Worm (Caenorhabditis elegans) whole organism, L3 larva: Measurements from ENCODE around the gene Y51H7BR.4.
"Not testable (repeated sequence)": the region's sequence is repeated elsewhere in the genome, so short reads cannot be mapped to it uniquely, and the experiment has no call there.

Experiments
- R02D3.7 ChIP-seq: fragments of 150-350 bp; optimal IDR thresholded peaks from 2 replicates; lab custom pipeline; 2014; ENCODE audit warnings: missing biosample characterization, missing genetic modification characterization
- aly-2 ChIP-seq: fragments of 150-350 bp; optimal IDR thresholded peaks from 2 replicates; lab custom pipeline; 2014; ENCODE audit warnings: missing biosample characterization, missing genetic modification characterization
- ama-1 ChIP-seq: fragments of 150-350 bp; optimal IDR thresholded peaks from 2 replicates; lab custom pipeline; 2018
- ceh-16 ChIP-seq: sonication (generic microtip); optimal IDR thresholded peaks from 2 replicates; lab custom pipeline; 2017; ENCODE audit warnings: missing biosample characterization, missing genetic modification characterization
- ceh-28 ChIP-seq: fragments of 150-350 bp; optimal IDR thresholded peaks from 2 replicates; lab custom pipeline; 2014; ENCODE audit warnings: missing biosample characterization, missing genetic modification reagents, missing genetic modification characterization
- ceh-82 ChIP-seq: fragments of 150-350 bp; optimal IDR thresholded peaks from 2 replicates; lab custom pipeline; 2014; ENCODE audit warnings: missing biosample characterization, missing genetic modification characterization
- elt-1 ChIP-seq: fragments of 150-350 bp; optimal IDR thresholded peaks from 2 replicates; lab custom pipeline; 2014; ENCODE audit warnings: missing biosample characterization, missing genetic modification characterization
- elt-2 ChIP-seq: sonication (generic microtip); optimal IDR thresholded peaks from 2 replicates; lab custom pipeline; 2016; ENCODE audit warnings: missing genetic modification reagents, mild to moderate bottlenecking, missing genetic modification characterization, missing compliant biosample characterization
- eor-1 ChIP-seq, 2 experiments: fragments of 150-350 bp; optimal IDR thresholded peaks; 2 replicates each; lab custom pipeline; 2014 to 2018; ENCODE audit warnings: missing biosample characterization in 2 of 2, missing genetic modification characterization in 2 of 2
- fkh-10 ChIP-seq: sonication (generic microtip); optimal IDR thresholded peaks from 2 replicates; lab custom pipeline; 2017; ENCODE audit warnings: missing biosample characterization, missing genetic modification reagents, missing genetic modification characterization
- fos-1 ChIP-seq: fragments of 150-350 bp; optimal IDR thresholded peaks from 2 replicates; lab custom pipeline; 2014; ENCODE audit warnings: missing biosample characterization, missing genetic modification characterization
- hmg-11 ChIP-seq: sonication (generic microtip); optimal IDR thresholded peaks from 2 replicates; lab custom pipeline; 2016; ENCODE audit warnings: missing genetic modification characterization, missing compliant biosample characterization
- jun-1 ChIP-seq: fragments of 150-350 bp; optimal IDR thresholded peaks from 2 replicates; lab custom pipeline; 2014; ENCODE audit warnings: missing biosample characterization, missing genetic modification reagents, missing genetic modification characterization
- lin-15B ChIP-seq: fragments of 150-350 bp; optimal IDR thresholded peaks from 2 replicates; lab custom pipeline; 2014; ENCODE audit warnings: missing biosample characterization, missing genetic modification characterization
- mdl-1 ChIP-seq: fragments of 150-350 bp; optimal IDR thresholded peaks from 2 replicates; lab custom pipeline; 2014; ENCODE audit warnings: missing biosample characterization, missing genetic modification characterization
- mml-1 ChIP-seq: fragments of 150-350 bp; sonication (generic microtip); optimal IDR thresholded peaks from 3 replicates; lab custom pipeline; 2014; ENCODE audit warnings: missing biosample characterization, missing genetic modification characterization
- nhr-11 ChIP-seq: fragments of 150-350 bp; optimal IDR thresholded peaks from 2 replicates; lab custom pipeline; 2014; ENCODE audit warnings: missing biosample characterization, missing genetic modification characterization
- nhr-23 ChIP-seq: fragments of 150-350 bp; optimal IDR thresholded peaks from 2 replicates; lab custom pipeline; 2014; ENCODE audit warnings: missing biosample characterization, missing genetic modification reagents, missing genetic modification characterization
- nhr-237 ChIP-seq: fragments of 150-350 bp; optimal IDR thresholded peaks from 2 replicates; lab custom pipeline; 2014; ENCODE audit warnings: missing biosample characterization, missing genetic modification characterization
- nhr-28 ChIP-seq: fragments of 150-350 bp; optimal IDR thresholded peaks from 2 replicates; lab custom pipeline; 2014; ENCODE audit warnings: missing biosample characterization, missing genetic modification characterization
- nhr-67 ChIP-seq: fragments of 150-350 bp; optimal IDR thresholded peaks from 2 replicates; lab custom pipeline; 2014; ENCODE audit warnings: missing biosample characterization, missing genetic modification characterization
- pha-4 ChIP-seq: fragments of 150-350 bp; optimal IDR thresholded peaks from 2 replicates; lab custom pipeline; 2014; ENCODE audit warnings: missing biosample characterization, missing genetic modification reagents, missing genetic modification characterization
- pqm-1 ChIP-seq: fragments of 150-350 bp; optimal IDR thresholded peaks from 2 replicates; lab custom pipeline; 2017; ENCODE audit warnings: missing biosample characterization, missing genetic modification characterization, inconsistent platforms
- skn-1 ChIP-seq: fragments of 150-350 bp; optimal IDR thresholded peaks from 2 replicates; lab custom pipeline; 2014; ENCODE audit warnings: missing biosample characterization, missing genetic modification characterization
- snpc-4 ChIP-seq: fragments of 150-350 bp; optimal IDR thresholded peaks from 2 replicates; lab custom pipeline; 2014; ENCODE audit warnings: missing biosample characterization, missing genetic modification characterization
- unc-39 ChIP-seq: sonication (generic microtip); optimal IDR thresholded peaks from 4 replicates; lab custom pipeline; 2017; ENCODE audit warnings: missing biosample characterization, missing genetic modification characterization
- unc-62 ChIP-seq: fragments of 150-350 bp; sonication (generic microtip); optimal IDR thresholded peaks from 4 replicates; lab custom pipeline; 2014; ENCODE audit warnings: missing biosample characterization, missing genetic modification reagents, missing genetic modification characterization
- ztf-4 ChIP-seq: fragments of 150-350 bp; optimal IDR thresholded peaks from 2 replicates; lab custom pipeline; 2014; ENCODE audit warnings: missing biosample characterization, missing genetic modification characterization

Y51H7BR.4 gene

ce11 chrII:1537321-1537720, 8.2 kb downstream of the Y51H7BR.4 start, which contains the start of gene fbxb-42:
Gene fbxb-42, plus strand, starts transcription at chrII:1537621.
- TF ChIP-seq elt-2 (tag; lab: Kevin White, UChicago) (no peak), mml-1 (tag; lab: Kevin White, UChicago) (no peak), pqm-1 (tag; lab: Kevin White, UChicago) (no peak), ceh-16 (tag; lab: Kevin White, UChicago) (no peak), nhr-67 (tag; lab: Kevin White, UChicago) (no peak)

- TF ChIP-seq hmg-11 (tag; lab: Kevin White, UChicago): no peak
- TF ChIP-seq nhr-11 (tag; lab: Kevin White, UChicago): no peak
Measured at ce11 chrII:1538589-1538988, 9.4 kb downstream of the Y51H7BR.4 start, which contains the start of gene fbxb-44. Gene fbxb-44, plus strand, starts transcription at chrII:1538889.

- not testable (repeated sequence) for TF ChIP-seq lin-15B; skn-1 (tag; lab: Kevin White, UChicago); jun-1 (tag; lab: Kevin White, UChicago)
- TF ChIP-seq, all 47 proteins: peak for 0; not testable (repeated sequence) for 47
Measured at ce11 chrII:1540628-1541027, 11.5 kb downstream of the Y51H7BR.4 start, which contains the start of gene poml-4. Gene poml-4, plus strand, starts transcription at chrII:1540928.

ce11 chrII:1543182-1543581, 14.0 kb downstream of the Y51H7BR.4 start, which contains the start of gene K05F6.4:
Gene K05F6.4, plus strand, starts transcription at chrII:1543482.
- not testable (repeated sequence) for TF ChIP-seq ztf-4, pqm-1, pha-4 (tag; lab: Kevin White, UChicago)

- TF ChIP-seq unc-62 (GFP tag; lab: Kevin White, UChicago): no peak
- TF ChIP-seq ceh-16 (tag; lab: Kevin White, UChicago): no peak
- no peak for TF ChIP-seq ama-1 (lab: Kevin White, UChicago)
- TF ChIP-seq snpc-4: no peak
- no peak for TF ChIP-seq fkh-10 (GFP tag; lab: Kevin White, UChicago)
- TF ChIP-seq skn-1 (tag; lab: Kevin White, UChicago): no peak
- no peak for TF ChIP-seq lin-15B
- no peak for TF ChIP-seq aly-2 (tag; lab: Kevin White, UChicago)
- no peak for TF ChIP-seq nhr-23 (tag; lab: Kevin White, UChicago)
- no peak for TF ChIP-seq ceh-82
- no peak for TF ChIP-seq nhr-237 (tag; lab: Kevin White, UChicago)
- no peak for TF ChIP-seq pqm-1 (tag; lab: Kevin White, UChicago)
- TF ChIP-seq fos-1 (tag; lab: Kevin White, UChicago): no peak
- no peak for TF ChIP-seq nhr-28 (tag; lab: Kevin White, UChicago)
- no peak for TF ChIP-seq R02D3.7 (tag; lab: Kevin White, UChicago)
- TF ChIP-seq, all 47 proteins: peak for 0
Measured at ce11 chrII:1545625-1546024, 16.5 kb downstream of the Y51H7BR.4 start, which contains the start of gene K05F6.12. Gene K05F6.12, plus strand, starts transcription at chrII:1545925.

- TF ChIP-seq eor-1 (tag; optimal IDR thresholded peaks at IDR 0.05; lab: Kevin White, UChicago) (no peak), ceh-28 (tag; lab: Kevin White, UChicago) (no peak), unc-62 (GFP tag; lab: Kevin White, UChicago) (no peak), fos-1 (tag; lab: Kevin White, UChicago) (no peak), elt-1 (tag; lab: Kevin White, UChicago) (no peak)
Measured at ce11 chrII:1550501-1550900, 21.3 kb downstream of the Y51H7BR.4 start, which contains the start of the genes fbxb-52 and fbxb-51. Gene fbxb-52, minus strand, starts transcription at chrII:1550601. Gene fbxb-51, plus strand, starts transcription at chrII:1550712.

- TF ChIP-seq mdl-1; unc-39 (tag; lab: Kevin White, UChicago); nhr-11 (tag; lab: Kevin White, UChicago): not testable (repeated sequence)
Measured at ce11 chrII:1556217-1556616, 27.1 kb downstream of the Y51H7BR.4 start, which contains the start of the genes fbxb-54 and fbxb-50. Gene fbxb-54, minus strand, starts transcription at chrII:1556317. Gene fbxb-50, plus strand, starts transcription at chrII:1556443.
